Fruit fly (Drosophila melanogaster) whole organism, embryonic: ENCODE results near the gene CG14329.

Experiments
- Antp ChIP-seq: fragments of 200-800 bp; sonication (Bioruptor generic); optimal IDR thresholded peaks from 3 replicates; lab custom pipeline; 2016; ENCODE audit warnings: missing biosample characterization, missing genetic modification characterization
- CG3065 ChIP-seq: fragments of 200-800 bp; sonication (Bioruptor generic); optimal IDR thresholded peaks from 2 replicates; lab custom pipeline; 2016; ENCODE audit warnings: missing biosample characterization, missing genetic modification characterization
- CG3995 ChIP-seq: fragments of 200-800 bp; sonication (Bioruptor generic); optimal IDR thresholded peaks from 3 replicates; lab custom pipeline; 2016; ENCODE audit warnings: missing biosample characterization, missing genetic modification characterization
- CTCF ChIP-seq: fragments of 200-800 bp; sonication (Bioruptor generic); optimal IDR thresholded peaks from 2 replicates; lab custom pipeline; 2017; ENCODE audit warnings: missing biosample characterization, mild to moderate bottlenecking, missing genetic modification characterization, moderate library complexity
- Drgx ChIP-seq: fragments of 200-800 bp; sonication (Bioruptor generic); IDR thresholded peaks from 2 replicates; pipeline ENCODE4 v1.3.6; 2022; ENCODE audit warnings: missing biosample characterization, missing genetic modification characterization
- E2f2 ChIP-seq: fragments of 200-800 bp; sonication (Bioruptor generic); IDR thresholded peaks from 2 replicates; pipeline ENCODE4 v1.3.6; 2022; ENCODE audit warnings: missing biosample characterization, missing genetic modification characterization
- HmgD ChIP-seq: fragments of 200-800 bp; sonication (Bioruptor generic); optimal IDR thresholded peaks from 3 replicates; lab custom pipeline; 2016; ENCODE audit warnings: missing biosample characterization, missing genetic modification characterization
- Hr3 ChIP-seq: fragments of 200-800 bp; sonication (Bioruptor generic); optimal IDR thresholded peaks from 3 replicates; lab custom pipeline; 2016; ENCODE audit warnings: missing biosample characterization, missing genetic modification characterization
- Hr51 ChIP-seq, 2 experiments: fragments of 200-800 bp; sonication (Bioruptor generic); optimal IDR thresholded peaks; 2 replicates in 1 of 2; 3 replicates in 1 of 2; lab custom pipeline; 2016 to 2018; ENCODE audit warnings: missing biosample characterization in 2 of 2, missing genetic modification characterization in 2 of 2, mild to moderate bottlenecking in 1 of 2, moderate library complexity in 1 of 2
- Hr78 ChIP-seq, 2 experiments: fragments of 200-800 bp in 1 of 2; fragments of >200 bp in 1 of 2; sonication (Bioruptor generic) in 1 of 2; optimal IDR thresholded peaks; 2 replicates each; lab custom pipeline; 2017 to 2019; ENCODE audit warnings: missing biosample characterization in 2 of 2, missing genetic modification characterization in 2 of 2, mild to moderate bottlenecking in 1 of 2, moderate library complexity in 1 of 2
- Max ChIP-seq: fragments of 200-800 bp; sonication (Bioruptor generic); optimal IDR thresholded peaks from 2 replicates; lab custom pipeline; 2016; ENCODE audit warnings: missing biosample characterization, mild to moderate bottlenecking, missing genetic modification characterization
- Med ChIP-seq: fragments of 200-800 bp; sonication (Bioruptor generic); peaks from one replicate; lab custom pipeline; 2016; ENCODE audit warnings: missing biosample characterization, missing genetic modification characterization, mild to moderate bottlenecking, inconsistent platforms, moderate library complexity
- Nf-YB ChIP-seq: fragments of 200-800 bp; sonication (Bioruptor generic); optimal IDR thresholded peaks from 3 replicates; lab custom pipeline; 2019; ENCODE audit warnings: missing biosample characterization, mild to moderate bottlenecking, missing genetic modification characterization, moderate library complexity
- Nf-YC ChIP-seq: fragments of 200-800 bp; optimal IDR thresholded peaks from 3 replicates; lab custom pipeline; 2019; ENCODE audit warnings: missing biosample characterization, mild to moderate bottlenecking, missing genetic modification characterization, moderate library complexity
- Rx ChIP-seq: fragments of 200-800 bp; sonication (Bioruptor generic); IDR thresholded peaks from 2 replicates; pipeline ENCODE4 v1.3.6; 2022; ENCODE audit warnings: missing biosample characterization, missing genetic modification characterization
- Sry-δ ChIP-seq: fragments of 200-800 bp; sonication (Bioruptor generic); optimal IDR thresholded peaks from 2 replicates; lab custom pipeline; 2016; ENCODE audit warnings: missing biosample characterization, missing genetic modification characterization
- Trl ChIP-seq, 3 experiments: fragments of >200 bp in 2 of 3; fragments of 200-800 bp in 1 of 3; sonication (Bioruptor generic) in 1 of 3; optimal IDR thresholded peaks; 2 replicates in 1 of 3; 3 replicates in 2 of 3; lab custom pipeline; 2016 to 2017; ENCODE audit warnings: missing biosample characterization in 1 of 3, missing genetic modification characterization in 1 of 3
- al ChIP-seq: fragments of 200-800 bp; sonication (Bioruptor generic); IDR thresholded peaks from 2 replicates; pipeline ENCODE4 v1.3.6; 2022; ENCODE audit warnings: missing biosample characterization, missing genetic modification characterization
- caup ChIP-seq: fragments of 200-800 bp; sonication (Bioruptor generic); optimal IDR thresholded peaks from 3 replicates; lab custom pipeline; 2017; ENCODE audit warnings: missing biosample characterization, mild to moderate bottlenecking, missing genetic modification characterization, moderate library complexity; ENCODE audit not compliant: severe bottlenecking
- dysf ChIP-seq: fragments of 200-800 bp; sonication (Bioruptor generic); IDR thresholded peaks from 3 replicates; pipeline ENCODE4 v1.3.6; 2022; ENCODE audit warnings: missing biosample characterization, missing genetic modification characterization
- emc ChIP-seq: fragments of 200-800 bp; sonication (Bioruptor generic); optimal IDR thresholded peaks from 2 replicates; lab custom pipeline; 2016; ENCODE audit warnings: missing biosample characterization, missing genetic modification characterization
- ftz-f1 ChIP-seq: fragments of 200-800 bp; sonication (Bioruptor generic); optimal IDR thresholded peaks from 2 replicates; lab custom pipeline; 2016; ENCODE audit warnings: missing biosample characterization, missing genetic modification characterization
- ham ChIP-seq: fragments of 200-800 bp; sonication (Bioruptor generic); IDR thresholded peaks from 2 replicates; pipeline ENCODE4 v1.3.6; 2022; ENCODE audit warnings: missing biosample characterization, missing genetic modification characterization
- hb ChIP-seq: fragments of 200-800 bp; sonication (Bioruptor generic); IDR thresholded peaks from 3 replicates; pipeline ENCODE4 v1.3.6; 2022; ENCODE audit warnings: missing biosample characterization, missing genetic modification characterization; ENCODE audit not compliant: partially characterized antibody
- lmd ChIP-seq: fragments of 200-800 bp; sonication (Bioruptor generic); IDR thresholded peaks from 2 replicates; pipeline ENCODE4 v1.3.6; 2022; ENCODE audit warnings: missing biosample characterization, missing genetic modification characterization
- maf-S ChIP-seq: fragments of 200-800 bp; sonication (Bioruptor generic); optimal IDR thresholded peaks from 2 replicates; lab custom pipeline; 2016; ENCODE audit warnings: missing biosample characterization, missing genetic modification characterization
- oc ChIP-seq: fragments of 200-800 bp; sonication (Bioruptor generic); optimal IDR thresholded peaks from 2 replicates; lab custom pipeline; 2018; ENCODE audit warnings: missing biosample characterization, mild to moderate bottlenecking, missing genetic modification characterization, moderate library complexity
- onecut ChIP-seq: fragments of 200-800 bp; sonication (Bioruptor generic); IDR thresholded peaks from 2 replicates; pipeline ENCODE4 v1.3.6; 2022; ENCODE audit warnings: missing biosample characterization, missing genetic modification characterization
- pan ChIP-seq, 4 experiments: fragments of >200 bp in 3 of 4; fragments of 200-800 bp in 1 of 4; sonication (Bioruptor generic) in 1 of 4; optimal IDR thresholded peaks in 3 of 4; IDR thresholded peaks in 1 of 4; 2 replicates each; pipeline versions ENCODE4 v1.3.6 to Lab custom; 2017 to 2022; ENCODE audit warnings: missing biosample characterization in 2 of 4, missing genetic modification characterization in 2 of 4, mixed read lengths in 1 of 4
- salm ChIP-seq: fragments of 200-800 bp; sonication (Bioruptor generic); optimal IDR thresholded peaks from 2 replicates; lab custom pipeline; 2018; ENCODE audit warnings: missing biosample characterization, mild to moderate bottlenecking, missing genetic modification characterization
- sima ChIP-seq: fragments of 200-800 bp; sonication (Bioruptor generic); optimal IDR thresholded peaks from 2 replicates; lab custom pipeline; 2016; ENCODE audit warnings: missing biosample characterization, missing genetic modification characterization
- ssp ChIP-seq: fragments of 200-800 bp; sonication (Bioruptor generic); IDR thresholded peaks from 2 replicates; pipeline ENCODE4 v1.3.6; 2022; ENCODE audit warnings: missing biosample characterization, missing genetic modification characterization
- tio ChIP-seq: fragments of 200-800 bp; sonication (Bioruptor generic); optimal IDR thresholded peaks from 2 replicates; lab custom pipeline; 2017; ENCODE audit warnings: missing biosample characterization, missing genetic modification characterization, inconsistent platforms
- tx ChIP-seq: fragments of 200-800 bp; sonication (Bioruptor generic); optimal IDR thresholded peaks from 2 replicates; lab custom pipeline; 2016; ENCODE audit warnings: missing biosample characterization, missing genetic modification characterization
- z ChIP-seq: fragments of 200-800 bp; sonication (Bioruptor generic); IDR thresholded peaks from 3 replicates; pipeline ENCODE4 v1.3.6; 2022; ENCODE audit warnings: missing biosample characterization, missing genetic modification characterization
- zen2 ChIP-seq: fragments of 200-800 bp; sonication (Bioruptor generic); IDR thresholded peaks from 3 replicates; pipeline ENCODE4 v1.3.6; 2022; ENCODE audit warnings: missing biosample characterization, missing genetic modification characterization; ENCODE audit not compliant: partially characterized antibody
- zfh2 ChIP-seq: fragments of 200-800 bp; sonication (Bioruptor generic); optimal IDR thresholded peaks from 2 replicates; lab custom pipeline; 2016; ENCODE audit warnings: missing biosample characterization, missing genetic modification characterization

Gene CG14329

DNA sequence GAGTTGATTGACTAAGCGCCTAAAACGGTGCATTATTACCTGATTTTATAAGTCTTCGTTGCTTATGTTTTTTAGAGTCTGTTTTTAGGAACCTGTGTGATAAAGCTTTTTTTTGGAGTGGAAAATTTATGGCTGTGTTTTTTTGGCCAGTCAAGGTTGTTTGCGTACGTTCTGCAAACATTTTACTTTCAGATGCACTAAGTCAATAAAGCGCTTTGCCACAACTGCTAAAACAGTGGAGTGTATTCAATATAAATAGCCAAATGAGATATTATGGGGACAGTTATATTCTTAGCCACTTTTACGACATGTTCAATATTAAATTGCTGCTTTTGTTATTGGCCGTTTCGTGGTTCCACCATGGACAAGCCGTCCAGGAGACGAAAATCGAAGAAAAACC is 14.1 kb upstream of the CG14329 start, which contains the start of gene Sgs5:
TSS of gene Sgs5 (plus strand) at position 279 of the 400 bp plus-strand sequence.
- no peak for TF ChIP-seq ham (GFP tag; lab: Robert Waterston, UW)
- TF ChIP-seq dysf (GFP tag; lab: Robert Waterston, UW) = no peak
- no peak for TF ChIP-seq tio
- no peak for TF ChIP-seq zfh2
- no peak for TF ChIP-seq Sry-δ (GFP tag; lab: Kevin White, UChicago)
- TF ChIP-seq Trl (optimal IDR thresholded peaks at IDR 0.05; lab: Kevin White, UChicago) = no peak
- TF ChIP-seq Trl (GFP tag; optimal IDR thresholded peaks at IDR 0.05; lab: Kevin White, UChicago) = no peak
- TF ChIP-seq Drgx (GFP tag; lab: Robert Waterston, UW) = no peak
- no peak for TF ChIP-seq tx (GFP tag; lab: Kevin White, UChicago)
- no peak for TF ChIP-seq oc (tag; lab: Kevin White, UChicago)
- TF ChIP-seq, all 482 proteins: peak for 0

DNA sequence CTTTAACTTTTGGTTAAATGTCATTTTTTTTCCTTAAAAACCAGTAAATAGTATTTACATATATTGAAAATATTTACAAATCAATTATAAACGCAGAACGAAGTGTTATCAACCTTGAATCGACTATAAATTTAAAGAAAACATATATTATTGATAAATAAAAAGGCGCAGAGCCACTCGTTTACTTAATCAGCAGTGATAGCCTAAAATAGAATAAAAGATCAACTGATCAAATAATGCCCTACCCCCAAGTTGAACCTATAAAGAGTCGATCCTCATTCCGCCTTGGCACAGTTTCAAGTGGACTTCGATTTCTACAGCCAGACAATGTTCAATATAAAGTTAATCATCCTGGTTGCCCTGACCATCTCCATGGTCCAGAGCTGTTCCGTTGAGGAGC is 12.9 kb upstream of the CG14329 start, which contains the start of gene CG7606:
TSS of gene CG7606 (plus strand) at position 301 of the 400 bp plus-strand sequence.
- no peak for TF ChIP-seq sima (GFP tag; lab: Kevin White, UChicago)
- no peak for TF ChIP-seq HmgD (GFP tag; lab: Kevin White, UChicago)
- no peak for TF ChIP-seq ssp (GFP tag; lab: Robert Waterston, UW)
- no peak for TF ChIP-seq pan (optimal IDR thresholded peaks at IDR 0.05; lab: Kevin White, UChicago)
- no peak for TF ChIP-seq pan (GFP tag; optimal IDR thresholded peaks at IDR 0.05 in 1 of 2, IDR thresholded peaks at IDR 0.05 in 1 of 2)

DNA sequence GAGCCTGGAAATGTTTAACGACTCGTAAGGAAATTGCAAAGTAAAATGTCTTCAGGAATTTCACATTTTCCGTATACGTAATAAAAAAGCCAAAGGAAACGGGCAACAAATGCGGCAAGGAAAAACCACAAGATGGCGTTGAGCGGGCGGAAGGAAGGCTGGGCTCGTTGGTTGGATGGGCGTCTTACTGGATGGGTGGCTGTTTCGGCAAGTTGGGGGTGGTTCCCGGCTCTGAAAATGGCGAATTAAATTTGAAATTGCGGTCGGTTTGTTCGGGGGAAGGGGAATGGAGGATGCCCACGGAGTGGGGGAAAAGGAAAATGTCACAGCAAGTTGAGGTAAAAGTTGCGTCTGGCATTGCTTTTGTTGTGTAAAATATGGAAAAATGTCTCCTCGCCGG is 9.5 kb upstream of the CG14329 start:
- TF ChIP-seq zen2 (GFP tag; lab: Robert Waterston, UW) (no peak), CTCF (GFP tag; lab: Kevin White, UChicago) (no peak), emc (GFP tag; lab: Kevin White, UChicago) (no peak), lmd (GFP tag; lab: Robert Waterston, UW) (peak; percentile 6; the same call in 1 of the 2 replicates), onecut (GFP tag; lab: Robert Waterston, UW) (no peak), hb (0 out of 3 replicates have a peak, but pooled peaks have one; percentile 40), Nf-YB (GFP tag; lab: Kevin White, UChicago) (peak; percentile 83), Hr78 (GFP tag; optimal IDR thresholded peaks at IDR 0.05; lab: Kevin White, UChicago) (no peak), E2f2 (no peak), maf-S (GFP tag; lab: Kevin White, UChicago) (no peak), Hr51 (GFP tag; optimal IDR thresholded peaks at IDR 0.05; lab: Kevin White, UChicago) (no peak), Nf-YC (peak; percentile 79), CG3065 (GFP tag; lab: Kevin White, UChicago) (no peak), Max (no peak), CG3995 (GFP tag; lab: Kevin White, UChicago) (no peak), salm (tag; lab: Kevin White, UChicago) (no peak), al (GFP tag; lab: Robert Waterston, UW) (no peak), caup (GFP tag; lab: Kevin White, UChicago) (no peak), z (GFP tag; lab: Robert Waterston, UW) (0 out of 3 replicates have a peak, but pooled peaks have one; percentile 27)

DNA sequence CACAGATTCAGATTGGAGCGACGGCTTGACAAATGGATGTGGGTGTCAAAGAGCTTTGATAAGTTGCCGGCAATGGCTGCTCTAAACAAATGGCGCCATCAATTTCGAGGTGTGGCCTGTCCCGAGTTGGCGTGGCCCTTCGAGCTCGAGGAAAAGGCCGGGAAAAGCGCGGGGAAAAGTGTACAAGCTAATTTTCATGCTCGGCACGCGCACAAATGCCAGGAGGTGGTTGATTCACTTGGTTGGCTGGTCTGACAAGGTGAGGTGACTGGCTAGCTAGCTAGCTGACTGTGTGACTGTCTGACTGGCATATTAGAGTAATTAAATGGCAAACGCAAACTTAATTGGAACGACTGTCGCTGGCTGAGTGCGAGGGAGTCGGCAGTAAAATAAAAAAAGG is 7.3 kb upstream of the CG14329 start:
- peak; percentile 72 for TF ChIP-seq Nf-YB (GFP tag; lab: Kevin White, UChicago)
- TF ChIP-seq Rx (GFP tag; lab: Robert Waterston, UW) = no peak
- no peak for TF ChIP-seq Antp (GFP tag; lab: Kevin White, UChicago)
- peak; percentile 53 for TF ChIP-seq Nf-YC
- peak; percentile 36 for TF ChIP-seq Med (GFP tag; lab: Kevin White, UChicago)
- no peak for TF ChIP-seq Hr3
- TF ChIP-seq ftz-f1 (GFP tag; lab: Kevin White, UChicago) = no peak
